Fruit fly (Drosophila melanogaster) Kc167 (cell line): ENCODE data around the gene CG1146.

Experiments
- Myc ChIP-seq: fragments of >200 bp; optimal IDR thresholded peaks from 2 replicates; lab custom pipeline; 2017; ENCODE audit warnings: missing external identifiers
- h ChIP-seq: fragments of >200 bp; optimal IDR thresholded peaks from 3 replicates; lab custom pipeline; 2018; ENCODE audit warnings: missing external identifiers
- insv ChIP-seq: fragments of >200 bp; optimal IDR thresholded peaks from 3 replicates; lab custom pipeline; 2018; ENCODE audit warnings: missing external identifiers
- psq ChIP-seq: fragments of >200 bp; optimal IDR thresholded peaks from 2 replicates; lab custom pipeline; 2017; ENCODE audit warnings: missing external identifiers
- ttk ChIP-seq: sonication (Bioruptor generic); optimal IDR thresholded peaks from 2 replicates; lab custom pipeline; 2017; ENCODE audit warnings: missing external identifiers

DNA sequence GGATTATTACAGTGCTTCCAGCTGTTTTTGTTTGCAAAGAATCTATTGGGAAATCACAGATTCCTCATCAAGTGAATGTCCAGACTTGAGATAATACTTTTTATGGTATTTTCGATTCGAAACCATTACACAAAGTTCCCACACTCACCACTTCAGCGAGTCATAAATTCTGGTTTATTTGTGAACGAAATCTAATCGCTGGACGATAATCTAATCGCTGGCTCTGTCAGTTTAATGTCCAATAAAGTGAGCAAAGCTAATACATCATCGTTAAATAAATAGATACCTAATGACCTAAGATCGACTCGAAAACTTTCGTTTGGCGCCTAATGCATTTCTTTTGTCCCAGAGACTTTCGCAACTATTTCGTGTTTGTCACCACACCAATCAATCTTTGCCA lies 46.8 kb upstream of the CG1146 start:
- TF ChIP-seq h (lab: Kevin White, UChicago) (no peak), psq (no peak), ttk (lab: Kevin White, UChicago) (no peak), insv (lab: Kevin White, UChicago) (no peak), Myc (no peak)
